Worm (Caenorhabditis elegans): ENCODE results near the gene dot-1.3.

Gene dot-1.3

DNA sequence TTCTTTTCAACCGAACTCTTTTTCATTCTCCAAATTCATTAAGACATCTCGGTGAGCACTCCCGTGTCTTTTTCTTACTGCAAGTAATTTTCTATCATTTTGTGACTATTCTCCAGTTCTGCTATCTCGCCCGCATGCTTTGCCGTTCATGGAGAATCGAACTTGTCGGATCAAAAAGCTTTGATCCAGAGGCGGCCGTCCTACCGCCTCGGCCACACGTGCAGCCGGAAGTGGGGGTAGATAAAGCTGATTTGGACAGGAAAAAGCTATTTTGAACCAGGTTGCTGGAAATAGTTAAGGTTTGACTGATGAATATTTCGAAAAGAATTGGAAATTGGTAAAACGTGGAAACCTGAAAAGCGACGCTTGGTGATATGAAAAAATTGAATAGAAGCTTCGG is 1.6 kb upstream of the dot-1.3 start:
- TF ChIP-seq bed-3 (GFP tag; optimal IDR thresholded peaks at IDR 0.05) (no peak), mls-2 (tag; optimal IDR thresholded peaks at IDR 0.05) (no peak)

DNA sequence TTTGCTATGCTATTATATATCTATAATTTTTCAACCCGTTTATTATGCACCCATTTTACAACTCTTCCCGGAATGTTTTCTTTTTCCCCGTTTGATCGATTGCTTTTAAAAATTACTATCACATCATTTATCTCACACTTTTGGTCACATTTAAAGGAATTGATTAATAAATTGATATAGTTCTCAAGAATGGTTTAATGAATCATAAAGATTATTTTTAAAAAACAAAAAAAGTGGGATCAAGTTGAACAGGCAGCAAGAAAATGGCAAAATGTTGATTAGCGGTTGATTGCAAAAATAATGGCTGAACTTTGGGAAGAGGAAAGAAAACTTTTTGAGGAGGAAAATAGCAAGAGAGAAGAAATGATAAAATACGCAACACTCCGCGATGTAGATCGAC is 2.8 kb downstream of the dot-1.3 start, which contains the start of gene W06D11.5:
TSS of gene W06D11.5 (plus strand) at position 301 of the 400 bp plus-strand sequence.
- TF ChIP-seq nhr-12 (tag; optimal IDR thresholded peaks at IDR 0.05) (no peak), M03D4.4 (tag; optimal IDR thresholded peaks at IDR 0.05) (no peak), ceh-43 (GFP tag; optimal IDR thresholded peaks at IDR 0.05) (no peak), pha-4 (tag; optimal IDR thresholded peaks at IDR 0.05) (no peak), ztf-11 (tag; optimal IDR thresholded peaks at IDR 0.05) (no peak), blmp-1 (tag; optimal IDR thresholded peaks at IDR 0.05) (no peak), bed-3 (GFP tag; optimal IDR thresholded peaks at IDR 0.05) (no peak), ces-1 (GFP tag; optimal IDR thresholded peaks at IDR 0.05) (no peak), sptf-1 (tag; optimal IDR thresholded peaks at IDR 0.05) (no peak)

DNA sequence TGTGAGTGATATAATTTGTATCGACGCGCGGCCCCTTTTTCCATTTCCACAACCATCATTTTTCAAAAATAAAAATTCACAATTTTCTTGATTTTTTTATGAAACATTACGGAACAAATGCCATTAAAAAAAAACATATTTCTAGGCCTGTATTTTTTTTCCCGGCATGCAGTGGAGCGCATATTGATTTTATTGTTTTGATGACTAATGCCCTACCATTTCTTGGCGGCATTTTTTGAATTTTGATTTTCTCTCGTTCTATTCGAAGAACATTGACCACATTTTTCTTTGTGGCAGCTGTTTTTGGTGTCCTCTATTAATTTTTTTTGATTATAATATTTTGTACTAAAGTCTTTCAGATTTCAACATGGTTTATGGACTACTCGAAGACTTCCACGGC is 4.3 kb downstream of the dot-1.3 start, which contains the start of gene W06D11.3:
TSS of gene W06D11.3 (plus strand) at position 360 of the 400 bp plus-strand sequence.
- TF ChIP-seq unc-39 (tag; optimal IDR thresholded peaks at IDR 0.05) (no peak), elt-3 (tag; optimal IDR thresholded peaks at IDR 0.05) (no peak), snpc-4 (tag; optimal IDR thresholded peaks at IDR 0.05) (no peak), mep-1 (tag; optimal IDR thresholded peaks at IDR 0.05) (no peak), ceh-83 (GFP tag; optimal IDR thresholded peaks at IDR 0.05) (no peak), ceh-43 (GFP tag; optimal IDR thresholded peaks at IDR 0.05) (no peak), nhr-12 (tag; optimal IDR thresholded peaks at IDR 0.05) (no peak), hlh-1 (tag; optimal IDR thresholded peaks at IDR 0.05) (no peak), cnd-1 (tag; optimal IDR thresholded peaks at IDR 0.05) (no peak), lin-13 (tag; optimal IDR thresholded peaks at IDR 0.05) (no peak), ham-2 (GFP tag; optimal IDR thresholded peaks at IDR 0.05) (no peak)

DNA sequence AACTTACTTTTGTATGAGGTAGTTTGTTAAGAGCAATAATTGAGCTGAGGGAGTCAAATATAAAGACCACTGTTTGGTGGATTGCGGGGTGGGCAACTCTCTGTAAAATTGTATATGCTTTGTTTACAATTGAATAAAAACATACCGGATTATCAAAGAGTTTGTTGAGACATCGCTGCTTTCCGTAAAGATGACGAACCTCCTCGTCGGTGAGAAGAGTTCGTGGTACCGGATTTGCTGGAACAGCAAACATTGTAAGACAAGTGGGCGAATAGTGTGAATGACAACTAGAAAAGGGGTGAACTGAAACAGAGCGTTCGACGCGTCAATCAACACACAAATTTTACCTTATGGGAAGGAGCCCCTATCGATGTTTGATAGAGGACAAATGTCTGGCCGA is 6.3 kb downstream of the dot-1.3 start, which contains the start of gene W06D11.2:
TSS of gene W06D11.2 (minus strand) at position 339 of the 400 bp plus-strand sequence.
- TF ChIP-seq unc-39 (tag; optimal IDR thresholded peaks at IDR 0.05) (no peak), mab-5 (tag; optimal IDR thresholded peaks at IDR 0.05) (no peak)

DNA sequence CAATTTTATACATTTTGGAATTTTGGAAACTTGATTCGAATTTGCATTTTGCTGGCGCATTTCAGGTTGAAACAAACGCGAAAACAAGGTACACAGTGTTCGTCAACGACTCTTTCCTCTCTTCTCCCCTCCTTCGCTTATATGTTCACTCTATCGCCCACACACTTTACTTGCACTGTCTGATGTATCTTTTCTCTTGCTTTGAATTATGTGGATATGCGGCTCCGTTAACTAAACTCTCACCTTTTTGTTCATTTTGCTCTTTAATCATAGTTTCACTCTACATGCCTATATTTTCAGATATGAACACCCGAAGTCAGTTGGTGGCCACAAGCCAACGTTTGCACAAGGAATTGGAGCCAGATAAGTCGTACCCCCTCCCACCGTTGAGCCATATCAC is 8.4 kb downstream of the dot-1.3 start, which contains the start of gene W06D11.1:
TSS of gene W06D11.1 (plus strand) at position 301 of the 400 bp plus-strand sequence.
- TF ChIP-seq unc-120 (tag; optimal IDR thresholded peaks at IDR 0.05; ENCODE audit: poor library complexity, severe bottlenecking) (no peak), ceh-83 (GFP tag; optimal IDR thresholded peaks at IDR 0.05) (no peak), lin-13 (tag; optimal IDR thresholded peaks at IDR 0.05) (no peak), unc-39 (tag; optimal IDR thresholded peaks at IDR 0.05) (no peak), nhr-237 (tag; optimal IDR thresholded peaks at IDR 0.05) (no peak), mls-2 (tag; optimal IDR thresholded peaks at IDR 0.05) (no peak), sptf-1 (tag; optimal IDR thresholded peaks at IDR 0.05) (no peak), ces-1 (GFP tag; optimal IDR thresholded peaks at IDR 0.05) (no peak), lin-32 (GFP tag; optimal IDR thresholded peaks at IDR 0.05) (no peak)

DNA sequence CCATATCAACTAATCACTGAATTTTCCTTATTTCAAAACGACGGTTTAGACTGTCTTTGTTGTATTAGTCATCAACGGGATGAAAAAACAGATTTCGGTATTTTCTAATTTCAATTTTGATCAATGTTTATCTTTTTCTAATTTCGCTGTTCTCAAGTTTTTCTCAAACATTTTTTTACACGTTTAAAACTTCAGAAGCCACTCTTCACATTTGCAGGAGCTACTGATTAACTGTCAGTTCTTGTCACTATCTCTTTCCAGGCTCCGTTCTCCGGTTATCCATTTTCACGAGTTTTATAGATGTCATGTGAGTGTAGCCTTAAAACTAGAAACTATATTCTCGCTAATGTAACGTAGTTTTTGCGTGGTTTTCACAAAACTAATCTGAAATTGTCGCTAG is 12.1 kb downstream of the dot-1.3 start, which contains the start of gene C04B4.4:
TSS of gene C04B4.4 (plus strand) at position 301 of the 400 bp plus-strand sequence.
- no peak for TF ChIP-seq lin-32 (GFP tag; optimal IDR thresholded peaks at IDR 0.05)

DNA sequence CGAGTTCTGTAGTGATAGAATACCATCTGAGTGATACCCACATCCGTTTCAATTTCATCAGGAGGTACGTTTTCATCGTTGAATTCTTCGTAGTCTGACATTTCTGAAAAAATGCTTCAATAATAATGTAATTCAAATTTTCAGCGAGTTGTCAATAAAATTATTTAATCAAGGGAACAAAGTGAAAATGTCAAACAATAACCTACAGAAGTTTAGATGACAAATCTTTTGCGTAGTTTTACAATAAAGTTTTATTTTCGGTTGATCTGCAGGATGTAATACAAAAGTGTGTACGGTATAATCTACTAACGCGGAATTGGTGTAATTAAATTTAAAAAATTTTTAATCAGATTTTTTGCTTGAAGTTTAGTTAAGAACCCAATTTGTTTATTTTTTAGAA is 14.4 kb downstream of the dot-1.3 start, which contains the start of gene C04B4.5:
TSS of gene C04B4.5 (minus strand) at position 101 of the 400 bp plus-strand sequence.
- TF ChIP-seq blmp-1 (tag; optimal IDR thresholded peaks at IDR 0.05) = no peak
- no peak for TF ChIP-seq unc-120 (tag; optimal IDR thresholded peaks at IDR 0.05; ENCODE audit: poor library complexity, severe bottlenecking)
- TF ChIP-seq nhr-2 (tag; optimal IDR thresholded peaks at IDR 0.05) = no peak
- no peak for TF ChIP-seq ceh-39 (tag; optimal IDR thresholded peaks at IDR 0.05)
- TF ChIP-seq unc-62 (GFP tag; optimal IDR thresholded peaks at IDR 0.05) = no peak
- no peak for TF ChIP-seq flh-1 (GFP tag; optimal IDR thresholded peaks at IDR 0.05)
- TF ChIP-seq ceh-83 (GFP tag; optimal IDR thresholded peaks at IDR 0.05) = no peak
- no peak for TF ChIP-seq nhr-237 (tag; optimal IDR thresholded peaks at IDR 0.05)
- no peak for TF ChIP-seq lin-32 (GFP tag; optimal IDR thresholded peaks at IDR 0.05)
- TF ChIP-seq elt-3 (tag; optimal IDR thresholded peaks at IDR 0.05) = no peak
- TF ChIP-seq bed-3 (GFP tag; optimal IDR thresholded peaks at IDR 0.05) = no peak
- TF ChIP-seq elt-1 (tag; optimal IDR thresholded peaks at IDR 0.05; ENCODE audit: borderline replicate concordance, insufficient read depth) = no peak
- TF ChIP-seq ceh-43 (GFP tag; optimal IDR thresholded peaks at IDR 0.05) = no peak
- no peak for TF ChIP-seq sem-2 (GFP tag; optimal IDR thresholded peaks at IDR 0.05)
- TF ChIP-seq nhr-28 (tag; optimal IDR thresholded peaks at IDR 0.05) = no peak
- no peak for TF ChIP-seq snpc-4 (tag; optimal IDR thresholded peaks at IDR 0.05)
- no peak for TF ChIP-seq ces-1 (GFP tag; optimal IDR thresholded peaks at IDR 0.05)
- no peak for TF ChIP-seq M03D4.4 (tag; optimal IDR thresholded peaks at IDR 0.05)
- TF ChIP-seq pha-4 (tag; optimal IDR thresholded peaks at IDR 0.05) = no peak
